Worm (Caenorhabditis elegans): ENCODE measurements around the gene pcp-5.

- TF ChIP-seq unc-62 (GFP tag; optimal IDR thresholded peaks at IDR 0.05) (no peak), M03D4.4 (tag; optimal IDR thresholded peaks at IDR 0.05) (no peak)
Observed at ce11 chrIII:7873481-7873880, 33.9 kb downstream of the pcp-5 start, which contains the start of gene tyr-1.
